Worm (Caenorhabditis elegans): ENCODE results near the gene W02H5.19.

The W02H5.19 gene

DNA sequence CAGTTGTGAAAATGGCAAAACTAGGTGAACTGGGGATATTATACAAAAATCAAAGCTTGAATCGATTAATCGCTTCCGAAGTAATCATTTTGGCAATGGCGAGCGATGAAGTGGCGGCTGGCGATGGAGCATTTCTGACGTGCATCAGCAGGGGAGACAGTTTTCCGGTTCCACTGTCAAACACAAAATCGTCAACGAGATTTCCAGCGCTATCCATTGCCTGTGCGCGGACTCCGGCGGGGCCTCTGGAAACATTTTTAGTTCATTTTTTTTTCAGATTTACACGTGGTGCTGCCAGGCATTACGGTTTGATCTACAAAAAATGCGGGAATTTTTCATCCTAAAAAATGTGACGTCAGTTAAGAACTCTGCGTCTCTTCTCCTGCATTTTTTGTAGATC, 49.9 kb downstream of the W02H5.19 start:
- TF ChIP-seq nhr-67 (tag; optimal IDR thresholded peaks at IDR 0.05) (no peak), hmg-11 (tag; optimal IDR thresholded peaks at IDR 0.05) (no peak), daf-12 (tag; optimal IDR thresholded peaks at IDR 0.05) (no peak), nhr-11 (tag; optimal IDR thresholded peaks at IDR 0.05) (no peak), jun-1 (tag; optimal IDR thresholded peaks at IDR 0.05) (no peak), ZK546.5 (tag; optimal IDR thresholded peaks at IDR 0.05) (no peak), ceh-28 (tag; optimal IDR thresholded peaks at IDR 0.05) (no peak), elt-2 (tag; optimal IDR thresholded peaks at IDR 0.05) (no peak), ceh-16 (tag; optimal IDR thresholded peaks at IDR 0.05) (no peak), fos-1 (tag; optimal IDR thresholded peaks at IDR 0.05) (no peak), zag-1 (tag; optimal IDR thresholded peaks at IDR 0.05) (no peak), pqm-1 (tag; optimal IDR thresholded peaks at IDR 0.05) (no peak), nhr-237 (tag; optimal IDR thresholded peaks at IDR 0.05) (no peak), tbx-2 (tag; optimal IDR thresholded peaks at IDR 0.05) (no peak), R02D3.7 (tag; optimal IDR thresholded peaks at IDR 0.05) (no peak), unc-39 (tag; optimal IDR thresholded peaks at IDR 0.05) (no peak), nhr-76 (tag; optimal IDR thresholded peaks at IDR 0.05) (no peak), sea-2 (GFP tag; optimal IDR thresholded peaks at IDR 0.05) (no peak), snpc-4 (tag; optimal IDR thresholded peaks at IDR 0.05) (no peak), fkh-10 (GFP tag; optimal IDR thresholded peaks at IDR 0.05) (no peak)
